Worm (Caenorhabditis elegans): ENCODE data around the gene abl-1.

- no peak for TF ChIP-seq nhr-11 (tag; optimal IDR thresholded peaks at IDR 0.05)
- TF ChIP-seq ama-1 (optimal IDR thresholded peaks at IDR 0.05): no peak
- TF ChIP-seq eyg-1 (tag; optimal IDR thresholded peaks at IDR 0.05): no peak
- no peak for TF ChIP-seq pag-3 (tag; optimal IDR thresholded peaks at IDR 0.05; ENCODE audit: borderline replicate concordance)
Measured at ce11 chrX:10566775-10567174, 57.2 kb downstream of the abl-1 start.

All from whole organism, late embryonic.